Worm (Caenorhabditis elegans) whole organism, early embryonic: ENCODE measurements around the gene F31B9.2.

Source experiments
- B0310.2 ChIP-seq: sonication (generic microtip); optimal IDR thresholded peaks from 2 replicates; lab custom pipeline; 2016; ENCODE audit warnings: mild to moderate bottlenecking, missing genetic modification characterization, missing compliant biosample characterization
- F13C5.2 ChIP-seq: sonication (generic microtip); optimal IDR thresholded peaks from 2 replicates; lab custom pipeline; 2017; ENCODE audit warnings: mild to moderate bottlenecking, missing genetic modification characterization, inconsistent platforms, missing compliant biosample characterization
- aly-1 ChIP-seq: sonication (generic microtip); optimal IDR thresholded peaks from 2 replicates; lab custom pipeline; 2016; ENCODE audit warnings: missing genetic modification characterization, missing compliant biosample characterization
- ama-1 ChIP-seq: fragments of 150-350 bp; optimal IDR thresholded peaks from 2 replicates; lab custom pipeline; 2014
- ceh-13 ChIP-seq: fragments of 200-800 bp; sonication (Bioruptor generic); optimal IDR thresholded peaks from 2 replicates; lab custom pipeline; 2018; ENCODE audit warnings: mild to moderate bottlenecking, missing genetic modification characterization, missing compliant biosample characterization
- ceh-36 ChIP-seq: sonication (generic microtip); optimal IDR thresholded peaks from 2 replicates; lab custom pipeline; 2016; ENCODE audit warnings: missing genetic modification characterization, inconsistent platforms, missing compliant biosample characterization
- ets-7 ChIP-seq: sonication (generic microtip); optimal IDR thresholded peaks from 2 replicates; lab custom pipeline; 2016; ENCODE audit warnings: missing genotype, missing genetic modification characterization, missing compliant biosample characterization
- flt-1 ChIP-seq: fragments of 200-800 bp; sonication (Bioruptor generic); IDR thresholded peaks from 2 replicates; pipeline ENCODE4 v1.3.6; 2022; ENCODE audit warnings: missing genetic modification characterization, missing compliant biosample characterization
- hmbx-1 ChIP-seq: sonication (generic microtip); optimal IDR thresholded peaks from 2 replicates; lab custom pipeline; 2016; ENCODE audit warnings: mild to moderate bottlenecking, missing genetic modification characterization, missing compliant biosample characterization
- hmg-4 ChIP-seq: fragments of 200-800 bp; sonication (Bioruptor generic); optimal IDR thresholded peaks from 2 replicates; lab custom pipeline; 2018; ENCODE audit warnings: mild to moderate bottlenecking, missing genetic modification characterization, missing compliant biosample characterization
- hnd-1 ChIP-seq: sonication (generic microtip); optimal IDR thresholded peaks from 2 replicates; lab custom pipeline; 2016; ENCODE audit warnings: missing genetic modification characterization, missing compliant biosample characterization
- pes-1 ChIP-seq: fragments of 200-800 bp; sonication (Bioruptor generic); IDR thresholded peaks from 2 replicates; pipeline ENCODE4 v1.3.6; 2022; ENCODE audit warnings: missing genetic modification reagents, missing genetic modification characterization, missing compliant biosample characterization
- scrt-1 ChIP-seq: fragments of 200-800 bp; sonication (Bioruptor generic); IDR thresholded peaks from 2 replicates; pipeline ENCODE4 v1.3.6; 2022; ENCODE audit warnings: missing genetic modification characterization, missing compliant biosample characterization
- sea-1 ChIP-seq: fragments of 200-800 bp; sonication (Bioruptor generic); conservative IDR thresholded peaks from 2 replicates; pipeline ENCODE4 v1.3.6; 2022; ENCODE audit warnings: missing genetic modification characterization, missing compliant biosample characterization
- tbx-11 ChIP-seq: fragments of 200-800 bp; sonication (Bioruptor generic); IDR thresholded peaks from 2 replicates; pipeline ENCODE4 v1.3.6; 2022; ENCODE audit warnings: missing genetic modification characterization, missing compliant biosample characterization
- tbx-37 ChIP-seq: fragments of 200-800 bp; sonication (Bioruptor generic); conservative IDR thresholded peaks from 2 replicates; pipeline ENCODE4 v1.3.6; 2022; ENCODE audit warnings: missing genetic modification reagents, missing genetic modification characterization, missing compliant biosample characterization
- tra-4 ChIP-seq: sonication (generic microtip); optimal IDR thresholded peaks from 2 replicates; lab custom pipeline; 2017; ENCODE audit warnings: missing genetic modification characterization, missing compliant biosample characterization

The F31B9.2 gene

DNA sequence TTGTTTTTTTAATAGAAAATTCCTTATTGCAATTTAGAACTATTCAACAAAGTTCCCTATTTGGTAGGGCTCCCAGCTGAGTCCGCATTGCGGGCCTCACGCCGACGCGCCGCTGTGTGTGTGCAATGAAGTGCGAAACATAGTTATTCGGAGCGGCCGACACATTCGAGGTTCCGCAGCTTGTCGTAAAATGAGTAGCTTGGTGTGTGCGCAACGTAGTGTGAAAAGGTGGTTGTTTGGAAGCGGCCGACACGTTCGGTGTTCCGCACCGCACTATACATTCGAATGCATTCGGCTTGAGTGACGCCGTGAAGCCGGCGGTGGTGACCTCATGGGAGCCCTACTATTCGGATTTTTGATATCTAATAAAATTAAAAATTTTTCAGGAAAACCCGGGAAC, 36.4 kb downstream of the F31B9.2 start:
- no peak for TF ChIP-seq ama-1 (lab: Kevin White, UChicago)
- no peak for TF ChIP-seq ceh-36 (tag; lab: Kevin White, UChicago)
- no peak for TF ChIP-seq tra-4 (tag; lab: Kevin White, UChicago)
- TF ChIP-seq aly-1, result no peak
- TF ChIP-seq pes-1 (GFP tag; lab: Robert Waterston, UW), result no peak
- TF ChIP-seq tbx-11 (GFP tag; lab: Robert Waterston, UW), result no peak
- no peak for TF ChIP-seq tbx-37 (GFP tag; lab: Robert Waterston, UW)
- TF ChIP-seq ceh-13 (GFP tag; lab: Kevin White, UChicago), result no peak
- TF ChIP-seq sea-1 (GFP tag; lab: Robert Waterston, UW), result no peak
- TF ChIP-seq hmbx-1 (tag; lab: Kevin White, UChicago), result no peak
- TF ChIP-seq B0310.2, result no peak
- TF ChIP-seq hnd-1 (tag; lab: Kevin White, UChicago), result no peak
- TF ChIP-seq scrt-1 (GFP tag; lab: Robert Waterston, UW), result no peak
- TF ChIP-seq ets-7 (tag; lab: Kevin White, UChicago), result no peak
- no peak for TF ChIP-seq F13C5.2 (tag; lab: Kevin White, UChicago)
- no peak for TF ChIP-seq flt-1 (GFP tag; lab: Robert Waterston, UW)
- no peak for TF ChIP-seq hmg-4

DNA sequence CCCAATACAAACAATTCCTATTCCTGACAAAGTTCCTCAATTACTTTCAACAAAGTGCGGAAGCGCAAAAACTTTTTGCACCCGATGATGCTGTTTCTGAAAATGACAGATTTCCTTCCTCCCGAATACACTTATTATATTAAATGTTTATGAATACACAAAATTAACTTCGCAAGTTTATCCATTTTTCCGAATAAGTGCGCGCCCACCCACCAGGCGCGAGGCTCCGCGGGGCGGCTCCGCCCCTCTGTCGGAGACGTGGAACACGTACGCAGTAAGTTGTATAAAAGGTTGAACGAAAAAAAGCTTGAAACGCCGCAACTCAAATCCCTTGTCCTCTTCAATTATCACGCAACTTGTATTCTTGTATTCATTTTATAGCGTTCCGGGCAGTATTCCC, 41.6 kb downstream of the F31B9.2 start, which contains the start of gene C09G1.5:
TSS of gene C09G1.5 (plus strand) at position 301 of the 400 bp plus-strand sequence.
- TF ChIP-seq scrt-1 (GFP tag; lab: Robert Waterston, UW), result no peak
- TF ChIP-seq tbx-11 (GFP tag; lab: Robert Waterston, UW), result no peak
- TF ChIP-seq sea-1 (GFP tag; lab: Robert Waterston, UW), result no peak
- TF ChIP-seq hnd-1 (tag; lab: Kevin White, UChicago), result no peak
- no peak for TF ChIP-seq ceh-13 (GFP tag; lab: Kevin White, UChicago)
- no peak for TF ChIP-seq flt-1 (GFP tag; lab: Robert Waterston, UW)
- no peak for TF ChIP-seq hmbx-1 (tag; lab: Kevin White, UChicago)
- no peak for TF ChIP-seq B0310.2
- no peak for TF ChIP-seq tra-4 (tag; lab: Kevin White, UChicago)
- TF ChIP-seq ceh-36 (tag; lab: Kevin White, UChicago), result no peak
- no peak for TF ChIP-seq tbx-37 (GFP tag; lab: Robert Waterston, UW)
- no peak for TF ChIP-seq ama-1 (lab: Kevin White, UChicago)
- TF ChIP-seq pes-1 (GFP tag; lab: Robert Waterston, UW), result no peak
- no peak for TF ChIP-seq hmg-4
- no peak for TF ChIP-seq F13C5.2 (tag; lab: Kevin White, UChicago)
- no peak for TF ChIP-seq aly-1
- TF ChIP-seq ets-7 (tag; lab: Kevin White, UChicago), result no peak
